Fruit fly (Drosophila melanogaster): ENCODE measurements around the gene Atac3.
A peak's percentile ranks its signal among the peaks of the same experiment; 100 is the strongest.

Atac3 gene

dm6 chr3L:311607-312006, 16.2 kb downstream of the Atac3 start (continued):
- TF ChIP-seq CG6854 (GFP tag; optimal IDR thresholded peaks at IDR 0.05), result peak; percentile 34
- no peak for TF ChIP-seq CG34422 (GFP tag; IDR thresholded peaks at IDR 0.05)
- TF ChIP-seq CG7839 (tag; optimal IDR thresholded peaks at IDR 0.05), result no peak
- TF ChIP-seq shn (GFP tag; optimal IDR thresholded peaks at IDR 0.05), result no peak
- no peak for TF ChIP-seq pho (GFP tag; optimal IDR thresholded peaks at IDR 0.05)
- TF ChIP-seq CG17912 (GFP tag; optimal IDR thresholded peaks at IDR 0.05), result no peak
- no peak for TF ChIP-seq B-H2 (GFP tag; optimal IDR thresholded peaks at IDR 0.05)
- TF ChIP-seq CG18619 (GFP tag; optimal IDR thresholded peaks at IDR 0.05), result no peak
- peak; percentile 94 for TF ChIP-seq CG13894 (tag; optimal IDR thresholded peaks at IDR 0.05)
- peak; percentile 50 for TF ChIP-seq Fer1 (GFP tag; optimal IDR thresholded peaks at IDR 0.05)
- no peak for TF ChIP-seq toy (GFP tag; IDR thresholded peaks at IDR 0.05)
- no peak for TF ChIP-seq B-H1 (GFP tag; IDR thresholded peaks at IDR 0.05)
- TF ChIP-seq CG8944 (GFP tag; optimal IDR thresholded peaks at IDR 0.05), result no peak
- no peak for TF ChIP-seq mam (GFP tag; optimal IDR thresholded peaks at IDR 0.05)
- TF ChIP-seq BtbVII (GFP tag; optimal IDR thresholded peaks at IDR 0.05), result peak; percentile 87
- TF ChIP-seq bsh (GFP tag; optimal IDR thresholded peaks at IDR 0.05), result no peak
- TF ChIP-seq Myb (GFP tag; optimal IDR thresholded peaks at IDR 0.05), result no peak
- no peak for TF ChIP-seq sna (GFP tag; IDR thresholded peaks at IDR 0.05; ENCODE audit: partially characterized antibody)
- no peak for TF ChIP-seq CG15073 (GFP tag; optimal IDR thresholded peaks at IDR 0.05)
- TF ChIP-seq gt (GFP tag; IDR thresholded peaks at IDR 0.05), result no peak
- no peak for TF ChIP-seq crc (GFP tag; optimal IDR thresholded peaks at IDR 0.05)
- 0 out of 3 replicates have a peak, but pooled peaks have one; percentile 43 for TF ChIP-seq CG34224 (GFP tag; IDR thresholded peaks at IDR 0.05; ENCODE audit: partially characterized antibody)
- no peak for TF ChIP-seq CG7556 (GFP tag; optimal IDR thresholded peaks at IDR 0.05)
- 0 out of 3 replicates have a peak, but pooled peaks have one; percentile 21 for TF ChIP-seq ken (GFP tag; IDR thresholded peaks at IDR 0.05)
- TF ChIP-seq hth (optimal IDR thresholded peaks at IDR 0.05), result no peak
- no peak for TF ChIP-seq h (optimal IDR thresholded peaks at IDR 0.05)
- no peak for TF ChIP-seq CG13123 (GFP tag; optimal IDR thresholded peaks at IDR 0.05)
- TF ChIP-seq crp (GFP tag; optimal IDR thresholded peaks at IDR 0.05), result no peak
- no peak for TF ChIP-seq CG12391 (tag; optimal IDR thresholded peaks at IDR 0.05)
- peak; percentile 75 for TF ChIP-seq CG34376 (GFP tag; optimal IDR thresholded peaks at IDR 0.05)
- TF ChIP-seq CG3407 (GFP tag; optimal IDR thresholded peaks at IDR 0.05), result no peak
- TF ChIP-seq GATAe (GFP tag; conservative IDR thresholded peaks at IDR 0.05), result 0 out of 2 replicates have a peak, but pooled peaks have one; percentile 28
- TF ChIP-seq Usf (GFP tag; optimal IDR thresholded peaks at IDR 0.05), result no peak
- TF ChIP-seq sim (GFP tag; IDR thresholded peaks at IDR 0.05), result no peak
- TF ChIP-seq knrl (GFP tag; IDR thresholded peaks at IDR 0.05; ENCODE audit: partially characterized antibody), result no peak
- no peak for TF ChIP-seq CG3847 (GFP tag; IDR thresholded peaks at IDR 0.05)
- no peak for TF ChIP-seq CG32767 (GFP tag; IDR thresholded peaks at IDR 0.05)
- TF ChIP-seq lmd (GFP tag; IDR thresholded peaks at IDR 0.05), result no peak
- no peak for TF ChIP-seq Gug (GFP tag; IDR thresholded peaks at IDR 0.05)
- no peak for TF ChIP-seq CG5180 (GFP tag; optimal IDR thresholded peaks at IDR 0.05)
- no peak for TF ChIP-seq nerfin-1 (tag; optimal IDR thresholded peaks at IDR 0.05)
- TF ChIP-seq so (GFP tag; IDR thresholded peaks at IDR 0.05), result no peak
- TF ChIP-seq sc (optimal IDR thresholded peaks at IDR 0.05), result no peak
- no peak for TF ChIP-seq sc (GFP tag; optimal IDR thresholded peaks at IDR 0.05)
- no peak for TF ChIP-seq crol (GFP tag; IDR thresholded peaks at IDR 0.05)
- no peak for TF ChIP-seq CG9797 (GFP tag; optimal IDR thresholded peaks at IDR 0.05)
- no peak for TF ChIP-seq dmrt11E (tag; optimal IDR thresholded peaks at IDR 0.05)
- no peak for TF ChIP-seq Chrac-16 (GFP tag; optimal IDR thresholded peaks at IDR 0.05)
- TF ChIP-seq CG18476 (GFP tag; optimal IDR thresholded peaks at IDR 0.05), result peak; percentile 87
- TF ChIP-seq CG6654 (GFP tag; optimal IDR thresholded peaks at IDR 0.05), result no peak
- no peak for TF ChIP-seq tx (GFP tag; optimal IDR thresholded peaks at IDR 0.05)
- no peak for TF ChIP-seq pan (optimal IDR thresholded peaks at IDR 0.05)
- TF ChIP-seq pan (GFP tag; optimal IDR thresholded peaks at IDR 0.05 in 1 of 2, IDR thresholded peaks at IDR 0.05 in 1 of 2), result no peak
